Worm (Caenorhabditis elegans) whole organism, midembryonic: ENCODE data around the gene ZK287.4.

Source experiments
- T22C8.4 ChIP-seq: fragments of 200-800 bp; sonication (Bioruptor generic); IDR thresholded peaks from 2 replicates; pipeline ENCODE4 v1.3.6; 2022; ENCODE audit warnings: missing genetic modification characterization, missing compliant biosample characterization
- cog-1 ChIP-seq: sonication (generic microtip); optimal IDR thresholded peaks from 2 replicates; lab custom pipeline; 2016; ENCODE audit warnings: missing genetic modification characterization, missing compliant biosample characterization
- klf-2 ChIP-seq: fragments of 200-800 bp; sonication (Bioruptor generic); conservative IDR thresholded peaks from 2 replicates; pipeline ENCODE4 v1.3.6; 2022; ENCODE audit warnings: missing genetic modification reagents, missing genetic modification characterization, missing compliant biosample characterization
- tab-1 ChIP-seq: fragments of 200-800 bp; sonication (Bioruptor generic); IDR thresholded peaks from 2 replicates; pipeline ENCODE4 v1.3.6; 2022; ENCODE audit warnings: missing genetic modification characterization, missing compliant biosample characterization
- ztf-23 ChIP-seq: fragments of 200-800 bp; sonication (Bioruptor generic); IDR thresholded peaks from 2 replicates; pipeline ENCODE4 v1.3.6; 2022; ENCODE audit warnings: missing genetic modification reagents, missing genetic modification characterization, missing compliant biosample characterization
- ztf-29 ChIP-seq: fragments of 200-800 bp; sonication (Bioruptor generic); IDR thresholded peaks from 2 replicates; pipeline ENCODE4 v1.3.6; 2022; ENCODE audit warnings: missing genetic modification reagents, missing genetic modification characterization, missing compliant biosample characterization

ce11 chrV:9672495-9672894, 13.0 kb downstream of the ZK287.4 start:
- TF ChIP-seq ztf-29 (GFP tag; lab: Robert Waterston, UW) (no peak), T22C8.4 (GFP tag; lab: Robert Waterston, UW) (no peak), klf-2 (GFP tag; lab: Robert Waterston, UW) (no peak), ztf-23 (no peak), cog-1 (no peak), tab-1 (GFP tag; lab: Robert Waterston, UW) (no peak)
